Worm (Caenorhabditis elegans): ENCODE results near the gene rgs-10.

DNA sequence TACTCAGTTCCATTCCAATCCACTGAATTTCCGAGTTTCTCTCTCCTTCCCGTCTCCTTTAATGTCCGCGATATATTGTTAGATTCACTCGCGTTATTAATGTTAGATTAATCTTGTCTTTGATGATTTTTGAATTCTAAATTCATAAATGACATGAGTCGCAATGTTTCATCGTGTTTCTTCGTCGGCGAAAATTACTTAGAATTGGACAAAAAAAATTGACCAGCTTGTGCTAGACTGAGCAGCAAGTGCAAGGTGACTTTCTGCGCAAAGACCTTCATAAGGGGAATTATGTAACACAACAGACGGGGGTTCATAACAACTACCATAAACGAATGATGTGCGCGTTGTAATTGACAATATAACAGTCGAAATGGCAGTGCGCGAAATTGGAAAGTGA, 4.2 kb upstream of the rgs-10 start:
- no peak for TF ChIP-seq mls-2 (tag; optimal IDR thresholded peaks at IDR 0.05)
- TF ChIP-seq unc-120 (tag; optimal IDR thresholded peaks at IDR 0.05; ENCODE audit: poor library complexity, severe bottlenecking), result no peak

Measured in whole organism, mixed stage, embryonic.